Worm (Caenorhabditis elegans) whole organism, mixed stage, embryonic: ENCODE data around the gene B0507.4.

Experiments used
- blmp-1 ChIP-seq: fragments of 150-350 bp; optimal IDR thresholded peaks from 2 replicates; lab custom pipeline; 2014; ENCODE audit warnings: missing biosample characterization, missing genetic modification characterization
- elt-1 ChIP-seq: sonication (generic microtip); optimal IDR thresholded peaks from 2 replicates; lab custom pipeline; 2017; ENCODE audit warnings: missing genetic modification characterization, mild to moderate bottlenecking, missing compliant biosample characterization, antibody characterized with exemption, moderate library complexity, borderline replicate concordance; ENCODE audit not compliant: insufficient read depth
- elt-3 ChIP-seq: fragments of 150-350 bp; optimal IDR thresholded peaks from 2 replicates; lab custom pipeline; 2014; ENCODE audit warnings: missing biosample characterization, missing genetic modification characterization
- lin-13 ChIP-seq: fragments of 150-350 bp; optimal IDR thresholded peaks from 2 replicates; lab custom pipeline; 2014; ENCODE audit warnings: missing biosample characterization, missing genetic modification characterization
- lsy-2 ChIP-seq: fragments of 150-350 bp; optimal IDR thresholded peaks from 2 replicates; lab custom pipeline; 2014; ENCODE audit warnings: missing biosample characterization, missing genetic modification characterization
- nhr-12 ChIP-seq: fragments of 150-350 bp; optimal IDR thresholded peaks from 2 replicates; lab custom pipeline; 2014; ENCODE audit warnings: missing biosample characterization, missing genetic modification characterization
- nhr-2 ChIP-seq: fragments of 150-350 bp; optimal IDR thresholded peaks from 2 replicates; lab custom pipeline; 2014; ENCODE audit warnings: missing biosample characterization, missing genetic modification characterization
- nhr-28 ChIP-seq: fragments of 150-350 bp; optimal IDR thresholded peaks from 2 replicates; lab custom pipeline; 2014; ENCODE audit warnings: missing biosample characterization, missing genetic modification characterization
- nhr-76 ChIP-seq: sonication (generic microtip); optimal IDR thresholded peaks from 2 replicates; lab custom pipeline; 2017; ENCODE audit warnings: missing biosample characterization, missing genetic modification characterization
- pha-4 ChIP-seq: fragments of 150-350 bp; optimal IDR thresholded peaks from 2 replicates; lab custom pipeline; 2018; ENCODE audit warnings: missing biosample characterization, missing genetic modification reagents, missing genetic modification characterization
- snpc-4 ChIP-seq: fragments of 150-350 bp; optimal IDR thresholded peaks from 2 replicates; lab custom pipeline; 2014; ENCODE audit warnings: missing biosample characterization, missing genetic modification characterization
- tbx-8 ChIP-seq: fragments of 200-800 bp; sonication (Bioruptor generic); optimal IDR thresholded peaks from 2 replicates; lab custom pipeline; 2018; ENCODE audit warnings: mild to moderate bottlenecking, missing genetic modification characterization, moderate library complexity, missing compliant biosample characterization

ce11 chrV:8776270-8776669 lies 21.5 kb downstream of the B0507.4 start, which contains the start of gene B0507.1:
- TF ChIP-seq lin-13 (tag; lab: Kevin White, UChicago) (no peak), pha-4 (no peak), nhr-76 (tag; lab: Kevin White, UChicago) (no peak), nhr-12 (no peak), snpc-4 (no peak), nhr-2 (tag; lab: Kevin White, UChicago) (no peak), nhr-28 (tag; lab: Kevin White, UChicago) (no peak), elt-3 (tag; lab: Kevin White, UChicago) (no peak), blmp-1 (tag; lab: Kevin White, UChicago) (no peak), tbx-8 (GFP tag; lab: Kevin White, UChicago) (no peak), lsy-2 (tag; lab: Kevin White, UChicago) (no peak), elt-1 (no peak)
